Worm (Caenorhabditis elegans): ENCODE results near the gene str-263.

The str-263 gene

ce11 chrV:15569702-15570430, 43.1 kb upstream of the str-263 start, which contains the start of gene lsm-5 (continued):
- TF ChIP-seq efl-3 (GFP tag; optimal IDR thresholded peaks at IDR 0.05) (no peak), sptf-1 (tag; optimal IDR thresholded peaks at IDR 0.05) (no peak), nhr-77 (tag; optimal IDR thresholded peaks at IDR 0.05) (peak; percentile 34), nhr-28 (tag; optimal IDR thresholded peaks at IDR 0.05) (no peak), hlh-4 (tag; optimal IDR thresholded peaks at IDR 0.05) (no peak), ets-5 (GFP tag; IDR thresholded peaks at IDR 0.05) (no peak), ces-1 (GFP tag; optimal IDR thresholded peaks at IDR 0.05) (no peak), lin-35 (GFP tag; optimal IDR thresholded peaks at IDR 0.05) (peak; percentile 95 to 97), fkh-8 (tag; optimal IDR thresholded peaks at IDR 0.05) (peak; percentile 4), swsn-7 (tag; optimal IDR thresholded peaks at IDR 0.05) (peak; percentile 32), sup-37 (GFP tag; optimal IDR thresholded peaks at IDR 0.05) (peak; percentile 4), Y116A8C.19 (tag; optimal IDR thresholded peaks at IDR 0.05; ENCODE audit: borderline replicate concordance) (no peak), pag-3 (tag; optimal IDR thresholded peaks at IDR 0.05; ENCODE audit: borderline replicate concordance, insufficient read depth) (no peak), aly-2 (tag; optimal IDR thresholded peaks at IDR 0.05) (peak; percentile 93), unc-98 (GFP tag; IDR thresholded peaks at IDR 0.05) (no peak), fkh-10 (GFP tag; optimal IDR thresholded peaks at IDR 0.05) (no peak), tbx-2 (tag; optimal IDR thresholded peaks at IDR 0.05) (peak; percentile 63), snpc-4 (tag; optimal IDR thresholded peaks at IDR 0.05) (peak; percentile 56), ztf-4 (tag; optimal IDR thresholded peaks at IDR 0.05) (no peak), egl-13 (tag; optimal IDR thresholded peaks at IDR 0.05) (no peak), pax-3 (tag; optimal IDR thresholded peaks at IDR 0.05) (no peak), efl-1 (optimal IDR thresholded peaks at IDR 0.05) (peak; percentile 96 to 97), efl-1 (GFP tag; optimal IDR thresholded peaks at IDR 0.05 in 1 of 2) (peak; percentile 95 to 99), sox-4 (tag; optimal IDR thresholded peaks at IDR 0.05) (no peak), lin-13 (GFP tag; optimal IDR thresholded peaks at IDR 0.05) (peak; percentile 41), lin-15B (tag; optimal IDR thresholded peaks at IDR 0.05) (peak; percentile 34), ceh-90 (tag; optimal IDR thresholded peaks at IDR 0.05) (no peak), nhr-12 (tag; optimal IDR thresholded peaks at IDR 0.05) (no peak), hlh-17 (GFP tag; optimal IDR thresholded peaks at IDR 0.05; ENCODE audit: borderline replicate concordance) (no peak), ama-1 (optimal IDR thresholded peaks at IDR 0.05) (peak; percentile 95), ztf-11 (tag; optimal IDR thresholded peaks at IDR 0.05) (no peak), aha-1 (tag; optimal IDR thresholded peaks at IDR 0.05) (no peak), jun-1 (tag; optimal IDR thresholded peaks at IDR 0.05) (no peak), nhr-11 (tag; optimal IDR thresholded peaks at IDR 0.05) (no peak), hpl-2 (GFP tag; optimal IDR thresholded peaks at IDR 0.05) (no peak), zag-1 (tag; optimal IDR thresholded peaks at IDR 0.05) (no peak), lin-14 (GFP tag; optimal IDR thresholded peaks at IDR 0.05) (peak; percentile 63), elt-3 (tag; optimal IDR thresholded peaks at IDR 0.05) (peak in 1 of 6 experiments; percentile 58), mdl-1 (tag; optimal IDR thresholded peaks at IDR 0.05) (peak in 1 of 2 experiments; percentile 26)

ce11 chrV:15571006-15571526, 41.9 kb upstream of the str-263 start, which contains the start of gene fbxa-95:
fbxa-95 (plus strand) TSS chrV:15571476.
- TF ChIP-seq ceh-88 (GFP tag; IDR thresholded peaks at IDR 0.05) (no peak), nhr-85 (tag) (no peak), elt-2 (tag; optimal IDR thresholded peaks at IDR 0.05) (no peak), pag-3 (tag; optimal IDR thresholded peaks at IDR 0.05; ENCODE audit: borderline replicate concordance, insufficient read depth) (no peak), dsc-1 (tag; optimal IDR thresholded peaks at IDR 0.05) (no peak), snu-23 (GFP tag; optimal IDR thresholded peaks at IDR 0.05) (no peak), mdl-1 (tag; optimal IDR thresholded peaks at IDR 0.05) (no peak), unc-30 (tag; optimal IDR thresholded peaks at IDR 0.05) (no peak), alr-1 (tag; optimal IDR thresholded peaks at IDR 0.05; ENCODE audit: borderline replicate concordance) (no peak)
